Worm (Caenorhabditis elegans) whole organism, early embryonic: ENCODE data around the gene irld-12.

Experiments
- B0310.2 ChIP-seq: sonication (generic microtip); optimal IDR thresholded peaks from 2 replicates; lab custom pipeline; 2016; ENCODE audit warnings: mild to moderate bottlenecking, missing genetic modification characterization, missing compliant biosample characterization
- aly-1 ChIP-seq: sonication (generic microtip); optimal IDR thresholded peaks from 2 replicates; lab custom pipeline; 2016; ENCODE audit warnings: missing genetic modification characterization, missing compliant biosample characterization
- ama-1 ChIP-seq: fragments of 150-350 bp; optimal IDR thresholded peaks from 2 replicates; lab custom pipeline; 2014
- ceh-36 ChIP-seq: sonication (generic microtip); optimal IDR thresholded peaks from 2 replicates; lab custom pipeline; 2016; ENCODE audit warnings: missing genetic modification characterization, inconsistent platforms, missing compliant biosample characterization
- flt-1 ChIP-seq: fragments of 200-800 bp; sonication (Bioruptor generic); IDR thresholded peaks from 2 replicates; pipeline ENCODE4 v1.3.6; 2022; ENCODE audit warnings: missing genetic modification characterization, missing compliant biosample characterization
- hmbx-1 ChIP-seq: sonication (generic microtip); optimal IDR thresholded peaks from 2 replicates; lab custom pipeline; 2016; ENCODE audit warnings: mild to moderate bottlenecking, missing genetic modification characterization, missing compliant biosample characterization
- hmg-4 ChIP-seq: fragments of 200-800 bp; sonication (Bioruptor generic); optimal IDR thresholded peaks from 2 replicates; lab custom pipeline; 2018; ENCODE audit warnings: mild to moderate bottlenecking, missing genetic modification characterization, missing compliant biosample characterization
- scrt-1 ChIP-seq: fragments of 200-800 bp; sonication (Bioruptor generic); IDR thresholded peaks from 2 replicates; pipeline ENCODE4 v1.3.6; 2022; ENCODE audit warnings: missing genetic modification characterization, missing compliant biosample characterization
- sea-1 ChIP-seq: fragments of 200-800 bp; sonication (Bioruptor generic); conservative IDR thresholded peaks from 2 replicates; pipeline ENCODE4 v1.3.6; 2022; ENCODE audit warnings: missing genetic modification characterization, missing compliant biosample characterization
- tbx-37 ChIP-seq: fragments of 200-800 bp; sonication (Bioruptor generic); conservative IDR thresholded peaks from 2 replicates; pipeline ENCODE4 v1.3.6; 2022; ENCODE audit warnings: missing genetic modification reagents, missing genetic modification characterization, missing compliant biosample characterization

DNA sequence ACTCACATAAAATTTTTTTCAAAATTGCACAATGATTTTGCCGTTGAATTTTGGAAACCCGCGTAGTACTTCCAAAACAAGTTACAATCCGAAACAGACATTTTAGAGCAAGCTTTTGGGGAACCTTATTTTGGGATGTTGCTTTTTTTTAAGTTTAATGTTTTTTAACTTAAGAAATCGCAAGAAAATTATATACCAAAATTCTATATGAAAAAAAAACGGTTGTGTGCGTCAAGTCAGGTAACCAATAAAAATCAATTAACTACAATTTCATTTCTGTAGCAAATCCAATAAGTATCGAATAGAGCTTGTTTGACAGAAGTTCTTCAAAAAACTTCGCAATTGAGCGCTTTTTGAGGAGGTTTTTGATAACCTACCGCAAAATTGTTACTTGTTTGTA lies 37.9 kb downstream of the irld-12 start, which contains the start of gene srw-117:
- TF ChIP-seq aly-1 (tag; lab: Kevin White, UChicago) (no peak), scrt-1 (GFP tag; lab: Robert Waterston, UW) (no peak), flt-1 (GFP tag; lab: Robert Waterston, UW) (no peak), B0310.2 (tag; lab: Kevin White, UChicago) (no peak), sea-1 (GFP tag; lab: Robert Waterston, UW) (no peak), hmbx-1 (tag; lab: Kevin White, UChicago) (no peak), hmg-4 (GFP tag; lab: Kevin White, UChicago) (no peak), ama-1 (lab: Kevin White, UChicago) (no peak), ceh-36 (no peak), tbx-37 (GFP tag; lab: Robert Waterston, UW) (no peak)
